Worm (Caenorhabditis elegans) whole organism, young adult: ENCODE data around the gene btb-6.

Source experiments
- B0261.1 ChIP-seq: sonication (generic microtip); optimal IDR thresholded peaks from 2 replicates; lab custom pipeline; 2016; ENCODE audit warnings: mild to moderate bottlenecking, missing genetic modification characterization, moderate library complexity, missing compliant biosample characterization
- T26A5.8 ChIP-seq: sonication (generic microtip); optimal IDR thresholded peaks from 2 replicates; lab custom pipeline; 2016; ENCODE audit warnings: missing genetic modification characterization, missing compliant biosample characterization
- cebp-1 ChIP-seq, 2 experiments: fragments of 200-800 bp in 1 of 2; sonication (Bioruptor generic) in 1 of 2; sonication (generic microtip) in 1 of 2; IDR thresholded peaks in 1 of 2; optimal IDR thresholded peaks in 1 of 2; 2 replicates each; pipeline versions ENCODE4 v1.3.6 to Lab custom; 2017 to 2022; ENCODE audit warnings: missing compliant biosample characterization in 2 of 2, missing genetic modification characterization in 2 of 2, mild to moderate bottlenecking in 1 of 2, missing genetic modification reagents in 1 of 2, moderate library complexity in 1 of 2
- ceh-100 ChIP-seq: fragments of 200-800 bp; sonication (Bioruptor generic); IDR thresholded peaks from 2 replicates; pipeline ENCODE4 v1.3.6; 2022; ENCODE audit warnings: missing genetic modification reagents, missing genetic modification characterization, missing compliant biosample characterization
- hlh-26 ChIP-seq: fragments of 200-800 bp; sonication (Bioruptor generic); conservative IDR thresholded peaks from 2 replicates; pipeline ENCODE4 v1.3.6; 2022; ENCODE audit warnings: missing genetic modification reagents, missing genetic modification characterization, missing compliant biosample characterization
- snpc-4 ChIP-seq, 5 experiments: fragments of 150-350 bp in 1 of 5; sonication (generic microtip) in 4 of 5; optimal IDR thresholded peaks; 2 replicates each; lab custom pipeline; 2014 to 2018; ENCODE audit warnings: missing genetic modification characterization in 5 of 5, missing biosample characterization in 3 of 5, antibody characterized with exemption in 2 of 5, mild to moderate bottlenecking in 2 of 5, missing compliant biosample characterization in 2 of 5, missing genotype in 2 of 5, moderate library complexity in 2 of 5, missing genetic modification reagents in 1 of 5

DNA sequence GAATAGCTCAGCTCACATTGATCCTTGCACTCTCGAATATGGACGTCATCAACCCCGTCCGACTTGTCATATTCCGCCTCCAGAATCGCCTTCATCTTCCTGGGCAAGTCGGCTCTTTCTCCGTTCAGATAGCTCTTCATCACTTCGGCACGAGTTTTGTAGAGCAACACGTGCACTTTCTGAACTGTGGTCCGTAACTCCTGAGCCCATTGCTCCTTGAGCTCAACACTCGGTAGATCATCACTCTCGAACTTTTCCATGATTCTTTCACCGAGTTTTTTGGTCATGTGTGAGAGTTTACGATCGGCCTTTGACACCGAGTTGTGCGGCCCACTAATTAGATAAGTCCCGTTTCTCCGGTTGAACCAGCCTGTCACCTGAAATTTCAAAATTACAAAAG is 20.0 kb downstream of the btb-6 start:
- TF ChIP-seq hlh-26 (GFP tag; lab: Robert Waterston, UW) (no peak), cebp-1 (GFP tag; IDR thresholded peaks at IDR 0.05; lab: Robert Waterston, UW) (no peak), cebp-1 (tag; optimal IDR thresholded peaks at IDR 0.05; lab: Kevin White, UChicago) (no peak), snpc-4 (GFP tag; optimal IDR thresholded peaks at IDR 0.05; lab: Kevin White, UChicago) (no peak), snpc-4 (tag; optimal IDR thresholded peaks at IDR 0.05; lab: Kevin White, UChicago) (no peak), ceh-100 (GFP tag; lab: Robert Waterston, UW) (no peak), B0261.1 (tag; lab: Kevin White, UChicago) (no peak), T26A5.8 (tag; lab: Kevin White, UChicago) (no peak)
